Worm (Caenorhabditis elegans) whole organism, early embryonic: ENCODE measurements around the gene Y71H2B.11.

Experiments used
- aly-1 ChIP-seq: sonication (generic microtip); optimal IDR thresholded peaks from 2 replicates; lab custom pipeline; 2016; ENCODE audit warnings: missing genetic modification characterization, missing compliant biosample characterization
- ama-1 ChIP-seq: fragments of 150-350 bp; optimal IDR thresholded peaks from 2 replicates; lab custom pipeline; 2014
- ceh-36 ChIP-seq: sonication (generic microtip); optimal IDR thresholded peaks from 2 replicates; lab custom pipeline; 2016; ENCODE audit warnings: missing genetic modification characterization, inconsistent platforms, missing compliant biosample characterization
- hmg-4 ChIP-seq: fragments of 200-800 bp; sonication (Bioruptor generic); optimal IDR thresholded peaks from 2 replicates; lab custom pipeline; 2018; ENCODE audit warnings: mild to moderate bottlenecking, missing genetic modification characterization, missing compliant biosample characterization
- hnd-1 ChIP-seq: sonication (generic microtip); optimal IDR thresholded peaks from 2 replicates; lab custom pipeline; 2016; ENCODE audit warnings: missing genetic modification characterization, missing compliant biosample characterization

DNA sequence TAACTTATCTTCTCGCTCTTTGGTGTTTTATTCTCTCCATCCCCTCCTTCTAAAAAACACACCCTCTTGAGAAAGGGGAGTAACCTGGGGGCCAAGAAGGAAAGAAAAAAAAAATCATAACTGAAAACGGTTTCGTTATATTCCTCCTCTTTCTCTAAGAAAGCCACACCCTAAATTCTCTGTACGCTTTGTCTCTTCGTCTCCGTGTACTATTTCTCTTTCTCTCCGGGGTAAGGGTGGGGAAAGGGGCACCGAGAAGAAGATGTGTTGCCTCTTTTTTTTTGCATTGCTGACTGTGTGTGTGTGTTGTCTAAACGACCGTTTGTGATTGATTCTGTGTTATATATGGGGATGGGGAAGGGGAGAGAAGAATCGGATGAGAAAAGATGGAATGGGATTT lies 52.4 kb downstream of the Y71H2B.11 start:
- TF ChIP-seq hnd-1 (tag; lab: Kevin White, UChicago): no peak
- no peak for TF ChIP-seq ceh-36 (tag; lab: Kevin White, UChicago)
- TF ChIP-seq aly-1 (tag; lab: Kevin White, UChicago): no peak
- TF ChIP-seq ama-1 (lab: Kevin White, UChicago): no peak
- no peak for TF ChIP-seq hmg-4 (GFP tag; lab: Kevin White, UChicago)
